Worm (Caenorhabditis elegans): ENCODE results near the gene erd-2.1.

DNA sequence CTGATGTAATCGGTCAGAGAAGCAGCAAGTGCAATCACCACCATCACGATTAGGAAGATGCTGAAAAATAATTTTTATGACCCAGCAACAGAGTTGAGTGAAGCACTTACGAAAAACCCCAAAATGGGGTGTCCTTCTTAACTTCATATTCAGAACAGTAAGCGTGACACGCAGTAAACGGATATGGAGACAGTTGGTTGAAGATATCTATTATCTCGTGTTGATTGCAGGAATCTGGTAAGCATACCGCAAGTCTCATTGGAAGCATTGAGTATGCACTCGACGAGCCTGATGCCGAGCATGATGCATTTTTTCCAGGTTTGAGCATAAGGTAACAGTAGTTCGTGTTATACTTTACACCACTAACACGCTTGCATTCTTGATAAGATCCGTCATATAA lies 17.4 kb downstream of the erd-2.1 start:
- TF ChIP-seq unc-62 (GFP tag; optimal IDR thresholded peaks at IDR 0.05) = no peak
- no peak for TF ChIP-seq ets-4 (GFP tag; optimal IDR thresholded peaks at IDR 0.05)
- TF ChIP-seq lag-1 (GFP tag; IDR thresholded peaks at IDR 0.05) = no peak
- TF ChIP-seq nhr-80 (tag; optimal IDR thresholded peaks at IDR 0.05) = no peak
- TF ChIP-seq C06A6.2 (GFP tag; conservative IDR thresholded peaks at IDR 0.05) = no peak
- no peak for TF ChIP-seq ccch-3 (GFP tag; optimal IDR thresholded peaks at IDR 0.05)
- TF ChIP-seq let-526 (GFP tag; IDR thresholded peaks at IDR 0.05) = no peak
- TF ChIP-seq sea-2 (GFP tag; IDR thresholded peaks at IDR 0.05) = no peak
